Worm (Caenorhabditis elegans) whole organism, L2 larva: Measurements from ENCODE around the gene Y51B9A.6.

ENCODE experiments used
- aly-2 ChIP-seq: fragments of 150-350 bp; optimal IDR thresholded peaks from 2 replicates; lab custom pipeline; 2014; ENCODE audit warnings: missing biosample characterization, missing genetic modification characterization
- ceh-16 ChIP-seq: fragments of 150-350 bp; optimal IDR thresholded peaks from 2 replicates; lab custom pipeline; 2014; ENCODE audit warnings: missing biosample characterization, missing genetic modification characterization
- ceh-82 ChIP-seq: fragments of 150-350 bp; optimal IDR thresholded peaks from 2 replicates; lab custom pipeline; 2014; ENCODE audit warnings: missing biosample characterization, missing genetic modification characterization
- elt-3 ChIP-seq: sonication (generic microtip); optimal IDR thresholded peaks from 2 replicates; lab custom pipeline; 2017; ENCODE audit warnings: missing biosample characterization, missing genetic modification characterization
- mdl-1 ChIP-seq, 2 experiments: fragments of 150-350 bp in 1 of 2; sonication (generic microtip) in 1 of 2; optimal IDR thresholded peaks; 2 replicates each; lab custom pipeline; 2017; ENCODE audit warnings: missing biosample characterization in 2 of 2, missing genetic modification characterization in 2 of 2
- nhr-11 ChIP-seq: fragments of 150-350 bp; optimal IDR thresholded peaks from 2 replicates; lab custom pipeline; 2014; ENCODE audit warnings: missing biosample characterization, missing genetic modification characterization
- nhr-77 ChIP-seq: fragments of 150-350 bp; optimal IDR thresholded peaks from 2 replicates; lab custom pipeline; 2014; ENCODE audit warnings: missing biosample characterization, missing genetic modification characterization
- unc-62 ChIP-seq: fragments of 150-350 bp; optimal IDR thresholded peaks from 2 replicates; lab custom pipeline; 2014; ENCODE audit warnings: missing biosample characterization, missing genetic modification reagents, missing genetic modification characterization

ce11 chrII:9398370-9398901 is 4.6 kb downstream of the Y51B9A.6 start, which contains the start of the genes Y51B9A.14 and Y51B9A.8:
- TF ChIP-seq unc-62 (GFP tag; lab: Kevin White, UChicago) (no peak), elt-3 (no peak), ceh-82 (tag; lab: Kevin White, UChicago) (no peak), aly-2 (no peak), mdl-1 (tag; optimal IDR thresholded peaks at IDR 0.05; lab: Kevin White, UChicago) (no peak), ceh-16 (no peak), nhr-11 (no peak), nhr-77 (tag; lab: Kevin White, UChicago) (no peak)
